Worm (Caenorhabditis elegans) whole organism, L1 larva: ENCODE measurements around the gene ptr-1.

Source experiments
- ceh-63 ChIP-seq: fragments of 200-800 bp; sonication (Bioruptor generic); optimal IDR thresholded peaks from 2 replicates; lab custom pipeline; 2018; ENCODE audit warnings: mild to moderate bottlenecking, missing genetic modification characterization, missing compliant biosample characterization
- ceh-82 ChIP-seq, 3 experiments: fragments of 150-350 bp in 1 of 3; sonication (generic microtip) in 2 of 3; optimal IDR thresholded peaks; 2 replicates each; lab custom pipeline; 2014 to 2017; ENCODE audit warnings: missing biosample characterization in 3 of 3, missing genetic modification characterization in 3 of 3
- ces-1 ChIP-seq: fragments of 150-350 bp; optimal IDR thresholded peaks from 2 replicates; lab custom pipeline; 2014; ENCODE audit warnings: missing biosample characterization, missing genetic modification reagents, missing genetic modification characterization
- dpl-1 ChIP-seq, 3 experiments: fragments of 150-350 bp in 2 of 3; sonication (generic microtip) in 1 of 3; optimal IDR thresholded peaks; 2 replicates each; lab custom pipeline; 2014 to 2017; ENCODE audit warnings: missing biosample characterization in 3 of 3, missing genetic modification characterization in 3 of 3, missing genetic modification reagents in 3 of 3
- lir-3 ChIP-seq: sonication (generic microtip); optimal IDR thresholded peaks from 2 replicates; lab custom pipeline; 2016; ENCODE audit warnings: mild to moderate bottlenecking, missing genetic modification characterization, moderate library complexity, missing compliant biosample characterization; ENCODE audit not compliant: poor library complexity
- nhr-71 ChIP-seq: sonication (generic microtip); optimal IDR thresholded peaks from 2 replicates; lab custom pipeline; 2016; ENCODE audit warnings: mild to moderate bottlenecking, missing genetic modification characterization, moderate library complexity, missing compliant biosample characterization
- nhr-84 ChIP-seq: sonication (generic microtip); optimal IDR thresholded peaks from 2 replicates; lab custom pipeline; 2017; ENCODE audit warnings: missing biosample characterization, missing genetic modification characterization
- nhr-90 ChIP-seq: sonication (generic microtip); optimal IDR thresholded peaks from 2 replicates; lab custom pipeline; 2016; ENCODE audit warnings: mild to moderate bottlenecking, missing genetic modification characterization, missing compliant biosample characterization; ENCODE audit not compliant: poor library complexity
- snpc-4 ChIP-seq: fragments of 150-350 bp; optimal IDR thresholded peaks from 2 replicates; lab custom pipeline; 2014; ENCODE audit warnings: missing biosample characterization, missing genetic modification characterization
- sptf-1 ChIP-seq: fragments of 150-350 bp; optimal IDR thresholded peaks from 2 replicates; lab custom pipeline; 2014; ENCODE audit warnings: missing biosample characterization, missing genetic modification characterization
- tbx-2 ChIP-seq: sonication (generic microtip); optimal IDR thresholded peaks from 2 replicates; lab custom pipeline; 2016; ENCODE audit warnings: missing genetic modification characterization, missing compliant biosample characterization
- xbp-1 ChIP-seq: sonication (generic microtip); optimal IDR thresholded peaks from 2 replicates; lab custom pipeline; 2016; ENCODE audit warnings: missing genetic modification characterization, missing compliant biosample characterization

DNA sequence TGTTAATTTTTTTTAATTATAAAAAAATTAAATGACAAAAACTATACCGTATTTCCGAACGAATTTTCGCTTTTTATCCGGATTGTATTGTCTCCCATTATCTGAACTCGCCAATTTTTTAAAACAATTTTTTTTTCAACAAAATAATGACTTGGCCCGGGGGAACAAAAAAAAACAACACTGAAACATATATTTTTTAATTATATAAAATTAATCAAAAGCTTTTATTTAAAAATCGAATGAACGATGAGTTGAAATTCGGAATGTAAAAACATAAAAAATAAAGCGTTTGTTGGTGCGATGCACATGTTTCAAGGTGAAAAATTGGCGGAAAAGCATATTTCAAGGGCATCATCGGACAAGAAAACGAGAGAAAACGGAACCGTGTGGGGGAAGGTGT lies 32.0 kb upstream of the ptr-1 start, which contains the start of gene mdt-27:
- TF ChIP-seq dpl-1 (GFP tag; optimal IDR thresholded peaks at IDR 0.05; lab: Kevin White, UChicago) (no peak), nhr-90 (tag; lab: Kevin White, UChicago) (no peak), lir-3 (no peak), ceh-63 (no peak), ceh-82 (tag; optimal IDR thresholded peaks at IDR 0.05; lab: Kevin White, UChicago) (no peak), ces-1 (GFP tag; lab: Kevin White, UChicago) (no peak), nhr-71 (no peak), snpc-4 (no peak), xbp-1 (tag; lab: Kevin White, UChicago) (no peak), nhr-84 (tag; lab: Kevin White, UChicago) (no peak), sptf-1 (tag; lab: Kevin White, UChicago) (no peak), tbx-2 (tag; lab: Kevin White, UChicago) (no peak)
